Fruit fly (Drosophila melanogaster): Measurements from ENCODE around the gene CG14671.

The CG14671 gene

DNA sequence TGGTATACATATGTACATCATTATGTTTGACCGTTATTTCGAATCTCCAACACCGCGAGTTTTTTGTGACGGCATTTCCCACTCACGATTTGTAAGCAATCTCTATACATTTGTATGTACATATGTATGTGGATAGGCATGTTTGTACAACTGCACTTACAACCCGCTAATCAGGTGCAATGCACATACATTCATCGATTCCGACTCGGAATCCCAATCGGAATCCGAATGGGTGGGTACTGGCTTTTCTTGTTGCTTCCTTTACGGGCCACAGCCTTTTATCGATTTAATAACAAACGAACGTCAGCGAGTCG lies 6.8 kb upstream of the CG14671 start (continued):
- TF ChIP-seq CG12299 (tag; optimal IDR thresholded peaks at IDR 0.05) (no peak), CG4424 (GFP tag; optimal IDR thresholded peaks at IDR 0.05) (no peak), Elba2 (GFP tag; optimal IDR thresholded peaks at IDR 0.05) (peak; percentile 21)

DNA sequence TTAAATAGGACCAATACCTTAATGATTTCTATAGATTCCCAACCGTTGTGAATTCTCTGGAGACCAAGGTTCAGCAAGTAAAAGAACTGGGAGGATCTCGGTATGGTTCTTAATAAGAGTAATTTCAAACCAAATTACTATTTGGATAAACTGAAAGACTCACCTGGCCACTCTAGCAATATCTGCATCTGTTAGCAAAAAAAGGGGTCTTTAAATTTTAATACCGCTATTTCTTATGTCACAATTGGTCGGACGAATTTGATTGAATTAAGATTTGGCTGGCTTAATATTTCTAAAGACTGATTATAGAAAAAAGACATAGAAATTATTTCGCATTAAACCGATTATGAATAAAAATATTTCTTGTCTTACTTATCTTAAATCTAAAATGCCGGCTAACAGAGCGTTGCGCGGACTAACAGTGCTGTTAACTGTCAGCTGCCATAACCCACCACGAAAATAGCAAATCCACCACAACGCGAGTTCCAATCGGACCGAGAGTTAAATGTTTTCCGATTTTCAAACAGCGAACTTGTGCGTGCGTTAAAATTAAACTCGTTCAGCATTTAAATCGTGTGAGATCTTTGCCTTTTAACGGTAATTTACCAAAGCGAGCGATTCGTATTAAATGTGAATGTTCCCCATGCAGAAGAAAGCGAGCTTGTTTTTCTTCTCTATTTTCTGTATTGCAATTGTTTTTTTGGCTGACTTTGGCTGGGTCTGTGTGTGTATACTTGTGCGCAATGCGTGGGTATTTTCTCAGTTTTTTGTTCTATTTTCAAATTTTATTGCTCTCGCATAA lies 6.2 kb upstream of the CG14671 start, which contains the start of gene CRMP:
Gene CRMP, plus strand, starts transcription at position 474 of the 802 bp plus-strand sequence.
- TF ChIP-seq Chrac-16 (GFP tag; optimal IDR thresholded peaks at IDR 0.05): no peak
- TF ChIP-seq CG13296 (GFP tag; optimal IDR thresholded peaks at IDR 0.05): peak; percentile 26
- TF ChIP-seq gfzf (GFP tag; optimal IDR thresholded peaks at IDR 0.05): peak; percentile 65
- TF ChIP-seq Pdp1 (GFP tag; optimal IDR thresholded peaks at IDR 0.05): peak in 1 of 2 experiments; percentile 61
- peak; percentile 48 to 90 for TF ChIP-seq insv (GFP tag; optimal IDR thresholded peaks at IDR 0.05)
- peak; percentile 25 for TF ChIP-seq CG12659 (GFP tag; optimal IDR thresholded peaks at IDR 0.05)
- TF ChIP-seq CG17568 (GFP tag; optimal IDR thresholded peaks at IDR 0.05): peak; percentile 49
- peak; percentile 24 for TF ChIP-seq CG33557 (GFP tag; optimal IDR thresholded peaks at IDR 0.05)
- peak; percentile 62 for TF ChIP-seq Deaf1 (tag; optimal IDR thresholded peaks at IDR 0.05)
- peak; percentile 99 for TF ChIP-seq stwl (tag; optimal IDR thresholded peaks at IDR 0.05)
- peak; percentile 31 for TF ChIP-seq odd (GFP tag; optimal IDR thresholded peaks at IDR 0.05)
- peak; percentile 15 for TF ChIP-seq Dp (GFP tag; optimal IDR thresholded peaks at IDR 0.05)
- TF ChIP-seq disco-r (GFP tag; optimal IDR thresholded peaks at IDR 0.05): no peak
- peak; percentile 40 for TF ChIP-seq CG6765 (GFP tag; optimal IDR thresholded peaks at IDR 0.05)
- peak; percentile 70 for TF ChIP-seq CG34224 (GFP tag; IDR thresholded peaks at IDR 0.05; ENCODE audit: partially characterized antibody)
- peak; percentile 43 for TF ChIP-seq CG34376 (GFP tag; optimal IDR thresholded peaks at IDR 0.05)
- no peak for TF ChIP-seq CG6791 (GFP tag; IDR thresholded peaks at IDR 0.05; ENCODE audit: partially characterized antibody)
- peak; percentile 59 for TF ChIP-seq CG13287 (GFP tag; IDR thresholded peaks at IDR 0.05; ENCODE audit: partially characterized antibody)
- peak; percentile 46 for TF ChIP-seq nom (GFP tag; optimal IDR thresholded peaks at IDR 0.05)
- 0 out of 2 replicates have a peak, but pooled peaks have one; percentile 5 for TF ChIP-seq CG17328 (GFP tag; IDR thresholded peaks at IDR 0.05)
- TF ChIP-seq CG3065 (GFP tag; optimal IDR thresholded peaks at IDR 0.05): no peak
- TF ChIP-seq pzg (GFP tag; optimal IDR thresholded peaks at IDR 0.05): peak; percentile 8
- peak; percentile 29 for TF ChIP-seq CG15514 (GFP tag; optimal IDR thresholded peaks at IDR 0.05)
- TF ChIP-seq phol (tag; optimal IDR thresholded peaks at IDR 0.05): peak; percentile 38
- no peak for TF ChIP-seq HLH3B (GFP tag; IDR thresholded peaks at IDR 0.05)
- peak; percentile 4 for TF ChIP-seq Asciz (GFP tag; optimal IDR thresholded peaks at IDR 0.05)
- TF ChIP-seq crp (GFP tag; optimal IDR thresholded peaks at IDR 0.05): peak in 1 of 2 experiments; percentile 60
- peak in 1 of 2 experiments; percentile 28 for TF ChIP-seq bsh (GFP tag; optimal IDR thresholded peaks at IDR 0.05)
- peak; percentile 22 for TF ChIP-seq CG5180 (GFP tag; optimal IDR thresholded peaks at IDR 0.05)
- peak; percentile 24; the same call in 1 of the 3 replicates for TF ChIP-seq zen2 (GFP tag; IDR thresholded peaks at IDR 0.05; ENCODE audit: partially characterized antibody)
- peak; percentile 44 for TF ChIP-seq cg (GFP tag; optimal IDR thresholded peaks at IDR 0.05)
- peak; percentile 88 for TF ChIP-seq CG18011 (GFP tag; optimal IDR thresholded peaks at IDR 0.05)
- TF ChIP-seq Doc3 (GFP tag; IDR thresholded peaks at IDR 0.05; ENCODE audit: partially characterized antibody): peak; percentile 43; the same call in 1 of the 3 replicates
- TF ChIP-seq hbn (GFP tag; IDR thresholded peaks at IDR 0.05; ENCODE audit: partially characterized antibody): peak; percentile 54
- TF ChIP-seq Spps (tag; optimal IDR thresholded peaks at IDR 0.05): no peak
- peak; percentile 34 for TF ChIP-seq CG9797 (GFP tag; optimal IDR thresholded peaks at IDR 0.05)
- TF ChIP-seq CG8924 (tag; optimal IDR thresholded peaks at IDR 0.05): peak; percentile 15
- TF ChIP-seq nerfin-1 (tag; optimal IDR thresholded peaks at IDR 0.05): peak; percentile 70
- TF ChIP-seq Myb (GFP tag; optimal IDR thresholded peaks at IDR 0.05): peak; percentile 60
- peak; percentile 36 for TF ChIP-seq Fer1 (GFP tag; optimal IDR thresholded peaks at IDR 0.05)
- peak; percentile 85 for TF ChIP-seq sr (GFP tag; IDR thresholded peaks at IDR 0.05)
